Fruit fly (Drosophila melanogaster) whole organism, embryonic: ENCODE measurements around the gene Scm.

ENCODE experiments used
- CG16779 ChIP-seq: fragments of 200-800 bp; sonication (Bioruptor generic); IDR thresholded peaks from 2 replicates; pipeline ENCODE4 v1.3.6; 2022; ENCODE audit warnings: missing biosample characterization, missing genetic modification characterization
- CG17829 ChIP-seq: fragments of 200-800 bp; optimal IDR thresholded peaks from 2 replicates; lab custom pipeline; 2019; ENCODE audit warnings: missing biosample characterization, mild to moderate bottlenecking, missing genetic modification characterization, moderate library complexity
- CG18262 ChIP-seq: fragments of 200-800 bp; optimal IDR thresholded peaks from 3 replicates; lab custom pipeline; 2019; ENCODE audit warnings: missing biosample characterization, mild to moderate bottlenecking, missing genetic modification characterization, moderate library complexity
- CG32767 ChIP-seq: fragments of 200-800 bp; sonication (Bioruptor generic); IDR thresholded peaks from 2 replicates; pipeline ENCODE4 v1.3.6; 2022; ENCODE audit warnings: missing biosample characterization, missing genetic modification characterization
- CG33213 ChIP-seq: fragments of 200-800 bp; sonication (Bioruptor generic); optimal IDR thresholded peaks from 3 replicates; lab custom pipeline; 2016; ENCODE audit warnings: missing biosample characterization, missing genetic modification characterization
- Dll ChIP-seq: fragments of 200-800 bp; sonication (Bioruptor generic); IDR thresholded peaks from 4 replicates; pipeline ENCODE4 v1.3.6; 2022; ENCODE audit warnings: missing biosample characterization, missing genetic modification characterization; ENCODE audit not compliant: partially characterized antibody
- Fer1 ChIP-seq: fragments of 200-800 bp; sonication (Bioruptor generic); optimal IDR thresholded peaks from 2 replicates; lab custom pipeline; 2017; ENCODE audit warnings: missing biosample characterization, mild to moderate bottlenecking, missing genetic modification characterization
- psq ChIP-seq: fragments of 200-800 bp; sonication (Bioruptor generic); optimal IDR thresholded peaks from 2 replicates; lab custom pipeline; 2017; ENCODE audit warnings: missing biosample characterization, missing genetic modification characterization
- sqz ChIP-seq: fragments of 200-800 bp; sonication (Bioruptor generic); optimal IDR thresholded peaks from 3 replicates; lab custom pipeline; 2018; ENCODE audit warnings: missing biosample characterization, mild to moderate bottlenecking, missing genetic modification characterization
- tgo ChIP-seq: fragments of 200-800 bp; sonication (Bioruptor generic); IDR thresholded peaks from 3 replicates; pipeline ENCODE4 v1.3.6; 2022; ENCODE audit warnings: missing biosample characterization, missing genetic modification characterization

dm6 chr3R:9594839-9595238 lies 42.6 kb downstream of the Scm start:
- TF ChIP-seq tgo (GFP tag; lab: Robert Waterston, UW) (no peak), CG17829 (tag; lab: Kevin White, UChicago) (no peak), CG18262 (no peak), CG32767 (GFP tag; lab: Robert Waterston, UW) (no peak), psq (GFP tag; lab: Kevin White, UChicago) (no peak), sqz (GFP tag; lab: Kevin White, UChicago) (peak; percentile 50), Dll (GFP tag; lab: Robert Waterston, UW) (no peak), Fer1 (no peak), CG16779 (GFP tag; lab: Robert Waterston, UW) (no peak), CG33213 (no peak)
